Fruit fly (Drosophila melanogaster): Measurements from ENCODE around the gene Taf12.

The Taf12 gene

dm6 chr3R:11673955-11674663 is 5.4 kb downstream of the Taf12 start, which contains the start of gene CG14715 (continued):
- no peak for TF ChIP-seq Oaz (GFP tag; IDR thresholded peaks at IDR 0.05)
- TF ChIP-seq CG15601 (tag; optimal IDR thresholded peaks at IDR 0.05) = peak; percentile 57
- no peak for TF ChIP-seq sna (GFP tag; IDR thresholded peaks at IDR 0.05; ENCODE audit: partially characterized antibody)
- peak; percentile 32 for TF ChIP-seq HmgD (GFP tag; optimal IDR thresholded peaks at IDR 0.05)
- no peak for TF ChIP-seq fu2 (GFP tag; optimal IDR thresholded peaks at IDR 0.05)
- no peak for TF ChIP-seq ewg (GFP tag; optimal IDR thresholded peaks at IDR 0.05)
- no peak for TF ChIP-seq vfl (GFP tag; optimal IDR thresholded peaks at IDR 0.05)
- no peak for TF ChIP-seq CG3726 (GFP tag; IDR thresholded peaks at IDR 0.05)
- peak; percentile 44 for TF ChIP-seq mam (GFP tag; optimal IDR thresholded peaks at IDR 0.05)
- TF ChIP-seq CG11456 (GFP tag; IDR thresholded peaks at IDR 0.05) = no peak
- TF ChIP-seq CG18619 (GFP tag; optimal IDR thresholded peaks at IDR 0.05) = no peak
- peak; percentile 25 for TF ChIP-seq Sin3A (optimal IDR thresholded peaks at IDR 0.05)
- peak; percentile 63 for TF ChIP-seq Sry-δ (GFP tag; optimal IDR thresholded peaks at IDR 0.05)
- TF ChIP-seq ind (GFP tag; optimal IDR thresholded peaks at IDR 0.05) = peak; percentile 44
- TF ChIP-seq CG2116 (GFP tag; optimal IDR thresholded peaks at IDR 0.05) = peak; percentile 73
- no peak for TF ChIP-seq ham (GFP tag; IDR thresholded peaks at IDR 0.05)
- TF ChIP-seq ranshi (GFP tag; IDR thresholded peaks at IDR 0.05) = peak; percentile 64
- no peak for TF ChIP-seq CG18011 (GFP tag; optimal IDR thresholded peaks at IDR 0.05)
- peak; percentile 86 for TF ChIP-seq CG15514 (GFP tag; optimal IDR thresholded peaks at IDR 0.05)
- TF ChIP-seq dati (GFP tag; IDR thresholded peaks at IDR 0.05) = no peak
- no peak for TF ChIP-seq Poxn (GFP tag; IDR thresholded peaks at IDR 0.05)
- peak; percentile 49 for TF ChIP-seq MESR4 (GFP tag; optimal IDR thresholded peaks at IDR 0.05)
- peak; percentile 89 for TF ChIP-seq Lhr (GFP tag; optimal IDR thresholded peaks at IDR 0.05)
- no peak for TF ChIP-seq lab (GFP tag; optimal IDR thresholded peaks at IDR 0.05)
- 0 out of 2 replicates have a peak, but pooled peaks have one; percentile 7 for TF ChIP-seq CG14667 (GFP tag; IDR thresholded peaks at IDR 0.05)
- no peak for TF ChIP-seq BtbVII (GFP tag; optimal IDR thresholded peaks at IDR 0.05)
- no peak for TF ChIP-seq CG4328 (GFP tag; optimal IDR thresholded peaks at IDR 0.05)
- TF ChIP-seq CG2875 (GFP tag; optimal IDR thresholded peaks at IDR 0.05) = no peak
- no peak for TF ChIP-seq CG6272 (GFP tag; IDR thresholded peaks at IDR 0.05)
- TF ChIP-seq Antp (GFP tag; optimal IDR thresholded peaks at IDR 0.05) = peak; percentile 43
- no peak for TF ChIP-seq TFAM (GFP tag; optimal IDR thresholded peaks at IDR 0.05)
- TF ChIP-seq toy (GFP tag; IDR thresholded peaks at IDR 0.05) = no peak
- no peak for TF ChIP-seq lbe (GFP tag; optimal IDR thresholded peaks at IDR 0.05)
- no peak for TF ChIP-seq Doc3 (GFP tag; IDR thresholded peaks at IDR 0.05; ENCODE audit: partially characterized antibody)
- TF ChIP-seq CG1233 (GFP tag; optimal IDR thresholded peaks at IDR 0.05) = peak; percentile 32
- TF ChIP-seq Optix (GFP tag; IDR thresholded peaks at IDR 0.05) = no peak
- no peak for TF ChIP-seq Hmx (GFP tag; optimal IDR thresholded peaks at IDR 0.05)
- no peak for TF ChIP-seq sc (optimal IDR thresholded peaks at IDR 0.05)
- TF ChIP-seq sc (GFP tag; optimal IDR thresholded peaks at IDR 0.05) = no peak
- TF ChIP-seq her (GFP tag; optimal IDR thresholded peaks at IDR 0.05) = no peak
- no peak for TF ChIP-seq Trl (optimal IDR thresholded peaks at IDR 0.05)
- no peak for TF ChIP-seq Trl (GFP tag; optimal IDR thresholded peaks at IDR 0.05)
- TF ChIP-seq CG2889 (GFP tag; IDR thresholded peaks at IDR 0.05) = no peak
- peak; percentile 23 for TF ChIP-seq gcm (GFP tag; optimal IDR thresholded peaks at IDR 0.05)
- TF ChIP-seq CG31388 (GFP tag; optimal IDR thresholded peaks at IDR 0.05) = no peak
- no peak for TF ChIP-seq CG12299 (tag; optimal IDR thresholded peaks at IDR 0.05)
- no peak for TF ChIP-seq da (GFP tag; optimal IDR thresholded peaks at IDR 0.05)
- no peak for TF ChIP-seq fru (optimal IDR thresholded peaks at IDR 0.05)
- no peak for TF ChIP-seq schlank (tag; optimal IDR thresholded peaks at IDR 0.05)
- no peak for TF ChIP-seq peb (GFP tag; IDR thresholded peaks at IDR 0.05)
- peak; percentile 63 for TF ChIP-seq CG14441 (GFP tag; IDR thresholded peaks at IDR 0.05)
- peak; percentile 28 for TF ChIP-seq CG17829 (tag; optimal IDR thresholded peaks at IDR 0.05)

Measured in whole organism, embryonic.